Worm (Caenorhabditis elegans): ENCODE measurements around the gene gsnl-1.

Gene gsnl-1

DNA sequence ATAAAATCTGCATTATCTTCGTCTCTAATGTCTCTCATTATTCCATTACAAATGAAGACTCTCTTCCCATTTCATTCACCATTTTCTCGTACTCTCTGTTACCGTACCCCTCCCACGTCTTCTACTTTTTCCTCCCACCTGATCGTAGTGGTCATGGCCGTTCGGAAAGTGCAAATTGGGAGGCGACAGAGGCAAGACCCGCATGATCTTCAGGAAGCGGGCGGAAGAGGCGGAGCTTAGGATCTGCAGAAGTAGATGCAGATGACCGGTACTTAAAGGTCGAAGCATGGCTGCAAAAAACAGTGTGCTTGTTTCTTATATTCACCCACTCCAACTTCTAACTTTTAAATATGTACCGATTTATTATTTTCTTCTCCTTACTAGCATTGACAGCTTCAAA lies 19.0 kb upstream of the gsnl-1 start, which contains the start of gene nas-3:
Gene nas-3, plus strand, starts transcription at position 301 of the 400 bp plus-strand sequence.
- TF ChIP-seq sea-2 (GFP tag; IDR thresholded peaks at IDR 0.05) (no peak), akir-1 (GFP tag; optimal IDR thresholded peaks at IDR 0.05) (no peak), F57C9.4 (tag; optimal IDR thresholded peaks at IDR 0.05) (no peak), ceh-100 (GFP tag; IDR thresholded peaks at IDR 0.05) (no peak), nfya-2 (GFP tag; IDR thresholded peaks at IDR 0.05) (no peak), F55B11.4 (tag; optimal IDR thresholded peaks at IDR 0.05; ENCODE audit: borderline replicate concordance, insufficient read depth) (no peak), lin-54 (GFP tag; optimal IDR thresholded peaks at IDR 0.05) (no peak), cebp-2 (GFP tag; IDR thresholded peaks at IDR 0.05) (no peak), sptf-2 (GFP tag; optimal IDR thresholded peaks at IDR 0.05) (no peak), F22D6.2 (tag; optimal IDR thresholded peaks at IDR 0.05) (no peak), lag-1 (GFP tag; IDR thresholded peaks at IDR 0.05) (no peak), K11D2.4 (GFP tag; IDR thresholded peaks at IDR 0.05) (no peak), attf-5 (GFP tag; optimal IDR thresholded peaks at IDR 0.05) (no peak), ZK185.1 (tag; optimal IDR thresholded peaks at IDR 0.05; ENCODE audit: poor library complexity, severe bottlenecking) (no peak)

DNA sequence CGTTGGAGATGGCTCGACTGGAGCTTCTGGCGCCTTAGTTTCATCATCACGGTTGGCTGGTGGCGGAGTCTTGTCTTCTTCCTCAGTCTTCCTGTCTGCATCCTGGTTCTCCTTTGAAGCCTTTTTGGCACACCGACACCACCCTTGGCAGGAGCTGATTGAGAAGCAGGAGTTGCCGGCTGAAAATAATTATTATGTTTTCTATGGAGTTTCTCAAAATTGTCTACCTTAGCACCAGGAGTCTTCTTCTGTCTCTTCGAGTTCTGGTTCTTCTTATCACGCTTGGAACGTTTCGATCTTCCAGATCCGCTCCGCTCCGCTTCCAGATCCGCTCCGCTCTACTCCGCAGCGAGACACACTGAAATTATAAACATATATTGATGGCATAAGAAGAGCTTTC lies 16.3 kb upstream of the gsnl-1 start, which contains the start of gene K06A4.6:
Gene K06A4.6, minus strand, starts transcription at position 101 of the 400 bp plus-strand sequence.
- peak; percentile 60 for TF ChIP-seq zfh-2 (GFP tag; conservative IDR thresholded peaks at IDR 0.05)
- TF ChIP-seq F37B4.10 (GFP tag; IDR thresholded peaks at IDR 0.05): no peak

DNA sequence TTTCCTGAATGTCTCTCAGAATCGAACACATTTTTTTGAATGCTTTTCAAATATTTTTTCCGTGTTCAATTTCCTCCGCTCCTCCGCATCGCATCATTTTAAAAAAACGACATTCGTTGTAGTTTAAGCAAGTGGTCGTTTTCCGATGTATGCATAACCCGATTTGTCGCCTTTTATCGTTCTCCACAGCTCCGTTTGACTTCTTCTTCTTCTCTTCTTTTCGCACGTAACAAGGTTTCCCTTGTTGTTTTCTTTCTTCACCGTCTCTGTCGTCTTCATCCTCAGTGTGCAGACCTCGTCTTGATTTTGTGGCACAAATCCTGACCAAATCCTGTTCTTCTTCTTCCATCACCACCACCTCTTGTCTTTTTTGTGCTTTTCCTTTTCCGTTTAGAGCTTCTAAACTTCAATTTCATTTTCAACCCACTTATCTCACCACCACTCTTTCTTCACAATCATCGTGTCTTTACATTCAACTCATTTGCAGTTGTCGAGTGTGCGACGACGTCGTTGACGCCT lies 13.0 kb upstream of the gsnl-1 start, which contains the start of gene K06A4.2:
Gene K06A4.2, plus strand, starts transcription at position 469 of the 519 bp plus-strand sequence.
- no peak for TF ChIP-seq F37B4.10 (GFP tag; IDR thresholded peaks at IDR 0.05)
- TF ChIP-seq F10E7.11 (tag; optimal IDR thresholded peaks at IDR 0.05): no peak
- no peak for TF ChIP-seq egl-44 (GFP tag; IDR thresholded peaks at IDR 0.05)
- no peak for TF ChIP-seq hsf-1 (GFP tag; IDR thresholded peaks at IDR 0.05)
- TF ChIP-seq madf-3 (GFP tag; IDR thresholded peaks at IDR 0.05): no peak
- no peak for TF ChIP-seq ceh-100 (GFP tag; IDR thresholded peaks at IDR 0.05)
- no peak for TF ChIP-seq K12H6.12 (tag; optimal IDR thresholded peaks at IDR 0.05)
- no peak for TF ChIP-seq fkh-3 (tag; optimal IDR thresholded peaks at IDR 0.05)
- no peak for TF ChIP-seq B0336.3 (GFP tag; IDR thresholded peaks at IDR 0.05)
- no peak for TF ChIP-seq F33H1.4 (GFP tag; IDR thresholded peaks at IDR 0.05)
- TF ChIP-seq ztf-25 (GFP tag; IDR thresholded peaks at IDR 0.05): no peak
- no peak for TF ChIP-seq ceh-58 (GFP tag; IDR thresholded peaks at IDR 0.05)
- no peak for TF ChIP-seq efl-1 (GFP tag; optimal IDR thresholded peaks at IDR 0.05)
- TF ChIP-seq ZK185.1 (tag; optimal IDR thresholded peaks at IDR 0.05; ENCODE audit: poor library complexity, severe bottlenecking): no peak
- TF ChIP-seq zim-3 (tag; optimal IDR thresholded peaks at IDR 0.05): no peak
- TF ChIP-seq madf-6 (GFP tag; IDR thresholded peaks at IDR 0.05): no peak
- TF ChIP-seq lin-35 (GFP tag; optimal IDR thresholded peaks at IDR 0.05): no peak

DNA sequence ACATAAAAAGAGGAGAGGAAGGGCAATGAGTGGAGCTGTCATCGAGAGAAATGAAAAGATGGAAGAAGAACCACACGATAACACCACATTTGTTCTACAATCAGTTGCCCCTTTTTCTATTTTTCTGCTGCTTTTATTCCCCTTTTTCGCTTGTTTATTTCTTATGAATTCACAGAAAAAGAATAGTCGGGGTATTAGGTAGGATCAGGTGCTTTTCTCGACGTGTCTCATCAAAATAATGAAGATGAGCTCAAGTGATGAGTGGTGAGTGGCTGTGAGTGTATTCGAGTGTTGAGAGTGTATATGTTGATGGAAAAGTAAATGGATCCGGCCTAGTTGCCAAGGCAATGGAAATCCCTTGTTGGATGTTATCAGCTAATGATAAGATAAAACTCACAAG lies 11.3 kb upstream of the gsnl-1 start:
- TF ChIP-seq snpc-4 (GFP tag; optimal IDR thresholded peaks at IDR 0.05) (no peak), snpc-4 (tag; optimal IDR thresholded peaks at IDR 0.05) (no peak), ccch-3 (GFP tag; optimal IDR thresholded peaks at IDR 0.05) (no peak), hlh-12 (tag; optimal IDR thresholded peaks at IDR 0.05) (no peak), nfyb-1 (GFP tag; IDR thresholded peaks at IDR 0.05) (no peak), unc-130 (GFP tag; optimal IDR thresholded peaks at IDR 0.05) (no peak), aptf-2 (GFP tag; conservative IDR thresholded peaks at IDR 0.05) (no peak), C06A6.2 (GFP tag; conservative IDR thresholded peaks at IDR 0.05) (no peak), tlf-1 (GFP tag; optimal IDR thresholded peaks at IDR 0.05) (no peak), mel-28 (tag; optimal IDR thresholded peaks at IDR 0.05; ENCODE audit: borderline replicate concordance) (no peak), zim-3 (tag; optimal IDR thresholded peaks at IDR 0.05) (no peak), madf-8 (GFP tag; conservative IDR thresholded peaks at IDR 0.05) (no peak), Y95B8A.8 (GFP tag; IDR thresholded peaks at IDR 0.05) (no peak), hrde-1 (tag; optimal IDR thresholded peaks at IDR 0.05; ENCODE audit: borderline replicate concordance) (no peak), F22D6.2 (tag; optimal IDR thresholded peaks at IDR 0.05) (no peak), Y67H2A.10 (GFP tag; conservative IDR thresholded peaks at IDR 0.05) (no peak), let-526 (GFP tag; IDR thresholded peaks at IDR 0.05) (no peak)

All from whole organism, young adult.